Worm (Caenorhabditis elegans) whole organism, early embryonic: ENCODE results near the gene C18H7.1.

Source experiments
- F13C5.2 ChIP-seq: sonication (generic microtip); optimal IDR thresholded peaks from 2 replicates; lab custom pipeline; 2017; ENCODE audit warnings: mild to moderate bottlenecking, missing genetic modification characterization, inconsistent platforms, missing compliant biosample characterization
- ama-1 ChIP-seq: fragments of 150-350 bp; optimal IDR thresholded peaks from 2 replicates; lab custom pipeline; 2014
- ceh-36 ChIP-seq: sonication (generic microtip); optimal IDR thresholded peaks from 2 replicates; lab custom pipeline; 2016; ENCODE audit warnings: missing genetic modification characterization, inconsistent platforms, missing compliant biosample characterization
- ets-7 ChIP-seq: sonication (generic microtip); optimal IDR thresholded peaks from 2 replicates; lab custom pipeline; 2016; ENCODE audit warnings: missing genotype, missing genetic modification characterization, missing compliant biosample characterization
- flt-1 ChIP-seq: fragments of 200-800 bp; sonication (Bioruptor generic); IDR thresholded peaks from 2 replicates; pipeline ENCODE4 v1.3.6; 2022; ENCODE audit warnings: missing genetic modification characterization, missing compliant biosample characterization
- hmg-4 ChIP-seq: fragments of 200-800 bp; sonication (Bioruptor generic); optimal IDR thresholded peaks from 2 replicates; lab custom pipeline; 2018; ENCODE audit warnings: mild to moderate bottlenecking, missing genetic modification characterization, missing compliant biosample characterization
- pes-1 ChIP-seq: fragments of 200-800 bp; sonication (Bioruptor generic); IDR thresholded peaks from 2 replicates; pipeline ENCODE4 v1.3.6; 2022; ENCODE audit warnings: missing genetic modification reagents, missing genetic modification characterization, missing compliant biosample characterization
- scrt-1 ChIP-seq: fragments of 200-800 bp; sonication (Bioruptor generic); IDR thresholded peaks from 2 replicates; pipeline ENCODE4 v1.3.6; 2022; ENCODE audit warnings: missing genetic modification characterization, missing compliant biosample characterization
- sea-1 ChIP-seq: fragments of 200-800 bp; sonication (Bioruptor generic); conservative IDR thresholded peaks from 2 replicates; pipeline ENCODE4 v1.3.6; 2022; ENCODE audit warnings: missing genetic modification characterization, missing compliant biosample characterization
- tbx-11 ChIP-seq: fragments of 200-800 bp; sonication (Bioruptor generic); IDR thresholded peaks from 2 replicates; pipeline ENCODE4 v1.3.6; 2022; ENCODE audit warnings: missing genetic modification characterization, missing compliant biosample characterization

DNA sequence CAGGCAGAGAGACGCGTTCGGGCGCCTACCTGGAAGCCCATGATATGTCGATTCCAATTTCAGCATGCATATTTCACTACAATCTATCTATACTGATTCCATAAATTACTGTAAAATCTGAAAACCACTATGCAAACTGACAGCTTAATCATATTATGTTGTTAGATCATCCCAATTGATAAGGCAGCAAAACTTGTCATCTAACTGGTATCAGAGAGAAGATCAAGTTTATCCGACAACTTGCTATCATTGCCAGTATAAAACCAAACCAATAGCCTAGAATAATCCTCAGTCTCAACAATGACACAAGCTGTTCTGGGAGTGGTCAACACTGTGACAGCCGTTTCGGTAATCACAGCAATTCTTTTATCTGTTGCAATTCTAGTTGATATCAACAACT, 11.2 kb upstream of the C18H7.1 start, which contains the start of gene col-102:
- no peak for TF ChIP-seq tbx-11 (GFP tag; lab: Robert Waterston, UW)
- no peak for TF ChIP-seq ama-1 (lab: Kevin White, UChicago)
- no peak for TF ChIP-seq sea-1
- TF ChIP-seq pes-1 (GFP tag; lab: Robert Waterston, UW) = no peak
- no peak for TF ChIP-seq hmg-4 (GFP tag; lab: Kevin White, UChicago)
- TF ChIP-seq scrt-1 = no peak
- TF ChIP-seq flt-1 (GFP tag; lab: Robert Waterston, UW) = no peak
- no peak for TF ChIP-seq ets-7 (tag; lab: Kevin White, UChicago)
- TF ChIP-seq F13C5.2 (tag; lab: Kevin White, UChicago) = no peak
- TF ChIP-seq ceh-36 (tag; lab: Kevin White, UChicago) = no peak
